Worm (Caenorhabditis elegans) whole organism, L3 larva: ENCODE data around the gene C27D6.12.

Experiments used
- ama-1 ChIP-seq: fragments of 150-350 bp; optimal IDR thresholded peaks from 2 replicates; lab custom pipeline; 2018
- ceh-16 ChIP-seq: sonication (generic microtip); optimal IDR thresholded peaks from 2 replicates; lab custom pipeline; 2017; ENCODE audit warnings: missing biosample characterization, missing genetic modification characterization
- elt-2 ChIP-seq: sonication (generic microtip); optimal IDR thresholded peaks from 2 replicates; lab custom pipeline; 2016; ENCODE audit warnings: missing genetic modification reagents, mild to moderate bottlenecking, missing genetic modification characterization, missing compliant biosample characterization
- fos-1 ChIP-seq: fragments of 150-350 bp; optimal IDR thresholded peaks from 2 replicates; lab custom pipeline; 2014; ENCODE audit warnings: missing biosample characterization, missing genetic modification characterization
- mdl-1 ChIP-seq: fragments of 150-350 bp; optimal IDR thresholded peaks from 2 replicates; lab custom pipeline; 2014; ENCODE audit warnings: missing biosample characterization, missing genetic modification characterization
- nhr-11 ChIP-seq: fragments of 150-350 bp; optimal IDR thresholded peaks from 2 replicates; lab custom pipeline; 2014; ENCODE audit warnings: missing biosample characterization, missing genetic modification characterization
- nhr-23 ChIP-seq: fragments of 150-350 bp; optimal IDR thresholded peaks from 2 replicates; lab custom pipeline; 2014; ENCODE audit warnings: missing biosample characterization, missing genetic modification reagents, missing genetic modification characterization
- nhr-237 ChIP-seq: fragments of 150-350 bp; optimal IDR thresholded peaks from 2 replicates; lab custom pipeline; 2014; ENCODE audit warnings: missing biosample characterization, missing genetic modification characterization

- TF ChIP-seq nhr-11 (tag; lab: Kevin White, UChicago) (no peak), ceh-16 (no peak), mdl-1 (tag; lab: Kevin White, UChicago) (no peak), fos-1 (tag; lab: Kevin White, UChicago) (no peak), nhr-23 (tag; lab: Kevin White, UChicago) (no peak), ama-1 (lab: Kevin White, UChicago) (no peak), elt-2 (tag; lab: Kevin White, UChicago) (no peak), nhr-237 (tag; lab: Kevin White, UChicago) (no peak)
Measured at ce11 chrII:5131800-5132199, 46.0 kb downstream of the C27D6.12 start.
